Worm (Caenorhabditis elegans): Measurements from ENCODE around the gene cki-2.

ce11 chrII:7813237-7813636 lies 3.1 kb upstream of the cki-2 start:
- TF ChIP-seq nhr-11 (tag; optimal IDR thresholded peaks at IDR 0.05): no peak
- no peak for TF ChIP-seq fos-1 (tag; optimal IDR thresholded peaks at IDR 0.05)
- no peak for TF ChIP-seq R02D3.7 (tag; optimal IDR thresholded peaks at IDR 0.05)
- TF ChIP-seq nhr-76 (tag; optimal IDR thresholded peaks at IDR 0.05): no peak
- TF ChIP-seq zag-1 (tag; optimal IDR thresholded peaks at IDR 0.05): no peak
- no peak for TF ChIP-seq dmd-6 (GFP tag; IDR thresholded peaks at IDR 0.05)
- no peak for TF ChIP-seq cey-2 (tag; optimal IDR thresholded peaks at IDR 0.05; ENCODE audit: borderline replicate concordance, insufficient read depth)
- TF ChIP-seq ceh-20 (GFP tag; IDR thresholded peaks at IDR 0.05): no peak
- TF ChIP-seq nhr-28 (tag; optimal IDR thresholded peaks at IDR 0.05): no peak
- no peak for TF ChIP-seq nhr-77 (tag; optimal IDR thresholded peaks at IDR 0.05)
- TF ChIP-seq mep-1 (tag; optimal IDR thresholded peaks at IDR 0.05): no peak
- TF ChIP-seq pha-4 (GFP tag; IDR thresholded peaks at IDR 0.05): no peak
- no peak for TF ChIP-seq pha-4 (tag; optimal IDR thresholded peaks at IDR 0.05)
- no peak for TF ChIP-seq T20F7.1 (GFP tag; optimal IDR thresholded peaks at IDR 0.05)
